Fruit fly (Drosophila melanogaster): ENCODE results near the gene Gal.

The Gal gene

DNA sequence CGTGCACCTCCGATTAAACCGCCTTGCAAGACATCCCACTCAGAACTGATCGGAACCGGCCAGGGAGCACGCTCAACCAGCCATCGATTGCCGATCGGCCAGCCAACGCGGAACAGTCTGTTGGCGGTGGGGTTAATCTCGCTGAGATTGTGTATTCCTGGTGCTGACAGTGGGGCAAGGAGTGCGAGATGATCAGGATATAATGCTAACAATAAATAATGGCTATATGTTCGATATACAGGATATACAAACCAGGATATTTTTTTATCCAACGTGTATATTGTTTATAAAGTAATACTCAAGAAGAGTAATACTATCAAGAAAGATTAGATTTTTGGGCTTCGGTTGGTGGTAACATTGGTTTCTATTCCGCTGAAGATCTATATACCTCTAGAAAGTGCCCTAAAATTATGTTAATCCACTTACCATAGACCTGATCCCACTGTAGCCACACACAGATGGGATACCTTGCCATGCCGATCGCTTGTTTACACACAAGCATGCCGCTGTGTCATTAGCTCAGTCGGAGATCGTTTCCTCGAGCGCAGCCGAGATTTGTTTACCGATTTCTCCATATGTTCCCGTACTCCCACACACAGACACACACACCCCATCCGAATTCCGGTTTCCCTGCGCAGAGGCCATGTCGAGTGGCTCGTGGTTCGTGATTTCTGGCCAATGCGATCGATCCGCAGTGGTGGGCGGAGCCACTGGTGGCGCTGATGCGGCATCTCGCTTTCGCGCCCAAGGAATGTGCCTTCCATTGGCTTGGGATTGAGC lies 12.9 kb upstream of the Gal start, which contains the start of gene H2.0 (continued):
- TF ChIP-seq CG4854 (GFP tag; optimal IDR thresholded peaks at IDR 0.05) (no peak), Aef1 (GFP tag; IDR thresholded peaks at IDR 0.05) (no peak), CG13624 (GFP tag; optimal IDR thresholded peaks at IDR 0.05) (no peak), CG6813 (GFP tag; optimal IDR thresholded peaks at IDR 0.05) (peak; percentile 42), CG9609 (GFP tag; optimal IDR thresholded peaks at IDR 0.05) (no peak), CG18476 (GFP tag; optimal IDR thresholded peaks at IDR 0.05) (no peak), CG1233 (GFP tag; optimal IDR thresholded peaks at IDR 0.05) (peak; percentile 30), Dfd (GFP tag; optimal IDR thresholded peaks at IDR 0.05) (no peak), ham (GFP tag; IDR thresholded peaks at IDR 0.05) (no peak), Scr (GFP tag; IDR thresholded peaks at IDR 0.05; ENCODE audit: partially characterized antibody) (no peak), Jarid2 (GFP tag; optimal IDR thresholded peaks at IDR 0.05) (no peak), CG30020 (tag; optimal IDR thresholded peaks at IDR 0.05) (no peak), CG2129 (GFP tag; IDR thresholded peaks at IDR 0.05; ENCODE audit: partially characterized antibody) (no peak), Ravus (GFP tag; IDR thresholded peaks at IDR 0.05) (no peak), zfh2 (GFP tag; optimal IDR thresholded peaks at IDR 0.05) (no peak), CG17361 (GFP tag; IDR thresholded peaks at IDR 0.05) (peak; percentile 58; the same call in 2 of the 3 replicates), CG7963 (GFP tag; IDR thresholded peaks at IDR 0.05; ENCODE audit: partially characterized antibody) (no peak), CG15479 (GFP tag; optimal IDR thresholded peaks at IDR 0.05) (no peak), CG8089 (GFP tag; optimal IDR thresholded peaks at IDR 0.05) (no peak), Mad (GFP tag; optimal IDR thresholded peaks at IDR 0.05) (no peak), sug (tag; optimal IDR thresholded peaks at IDR 0.05) (no peak), CG1647 (GFP tag; optimal IDR thresholded peaks at IDR 0.05) (no peak), CG12071 (GFP tag; optimal IDR thresholded peaks at IDR 0.05) (no peak), CG31365 (tag; optimal IDR thresholded peaks at IDR 0.05) (no peak), seq (GFP tag; IDR thresholded peaks at IDR 0.05) (no peak), ranshi (GFP tag; IDR thresholded peaks at IDR 0.05) (no peak), Usf (GFP tag; optimal IDR thresholded peaks at IDR 0.05) (no peak), CG1603 (tag; optimal IDR thresholded peaks at IDR 0.05) (peak; percentile 57), ac (GFP tag; optimal IDR thresholded peaks at IDR 0.05) (peak; percentile 24), CG12391 (tag; optimal IDR thresholded peaks at IDR 0.05) (peak; percentile 45), Fer2 (tag; optimal IDR thresholded peaks at IDR 0.05) (no peak), CG11723 (GFP tag; optimal IDR thresholded peaks at IDR 0.05) (no peak), klu (GFP tag; IDR thresholded peaks at IDR 0.05) (no peak), gt (GFP tag; IDR thresholded peaks at IDR 0.05) (no peak), dpn (GFP tag; optimal IDR thresholded peaks at IDR 0.05) (peak in 1 of 2 experiments; percentile 23), slp2 (GFP tag; optimal IDR thresholded peaks at IDR 0.05) (no peak), CG8281 (tag; optimal IDR thresholded peaks at IDR 0.05) (no peak), eyg (GFP tag; optimal IDR thresholded peaks at IDR 0.05) (no peak), insv (GFP tag; optimal IDR thresholded peaks at IDR 0.05) (no peak), Asciz (GFP tag; optimal IDR thresholded peaks at IDR 0.05) (no peak), Bdp1 (GFP tag; optimal IDR thresholded peaks at IDR 0.05) (no peak), CG11398 (GFP tag; optimal IDR thresholded peaks at IDR 0.05) (no peak), Pdp1 (GFP tag; optimal IDR thresholded peaks at IDR 0.05) (no peak), CG4404 (GFP tag; IDR thresholded peaks at IDR 0.05) (peak; percentile 60), sens (GFP tag) (peak; percentile 81), sens-2 (GFP tag; IDR thresholded peaks at IDR 0.05) (no peak), Fer1 (GFP tag; optimal IDR thresholded peaks at IDR 0.05) (no peak), CG7271 (tag; optimal IDR thresholded peaks at IDR 0.05) (no peak), CG11560 (tag; IDR thresholded peaks at IDR 0.05) (no peak), Nf-YC (tag; optimal IDR thresholded peaks at IDR 0.05) (peak; percentile 97)

Measured in whole organism, embryonic.